Worm (Caenorhabditis elegans) whole organism, L2 larva: ENCODE results near the gene sqv-4.

Experiments used
- nhr-77 ChIP-seq: fragments of 150-350 bp; optimal IDR thresholded peaks from 2 replicates; lab custom pipeline; 2014; ENCODE audit warnings: missing biosample characterization, missing genetic modification characterization
- skn-1 ChIP-seq: sonication (generic microtip); optimal IDR thresholded peaks from 2 replicates; lab custom pipeline; 2017; ENCODE audit warnings: missing biosample characterization, missing genetic modification characterization

- TF ChIP-seq skn-1 (tag; lab: Kevin White, UChicago), result no peak
- TF ChIP-seq nhr-77 (tag; lab: Kevin White, UChicago), result no peak
Observed at ce11 chrV:10648146-10648545, 13.1 kb downstream of the sqv-4 start, which contains the start of gene aqp-6.
